Worm (Caenorhabditis elegans): Measurements from ENCODE around the gene K07F5.8.

Gene K07F5.8

DNA sequence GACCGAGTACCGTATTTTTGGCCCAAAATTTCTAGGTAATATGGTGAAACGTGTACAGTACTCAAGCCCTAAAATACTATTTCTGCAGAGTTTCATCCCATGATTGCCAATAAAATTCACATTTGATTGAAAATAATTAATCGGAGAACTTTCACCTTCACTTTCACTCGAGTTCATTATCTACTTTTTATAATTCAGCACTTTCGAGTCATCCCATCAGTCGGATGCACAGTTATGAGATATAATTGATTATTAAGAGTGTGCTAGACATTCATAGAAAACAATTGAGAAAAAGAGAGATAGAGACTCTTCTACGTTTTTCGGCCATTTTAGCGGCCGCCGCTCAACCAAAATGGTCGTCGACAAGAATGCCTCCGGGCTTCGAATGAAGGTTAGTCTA, 46.8 kb downstream of the K07F5.8 start, which contains the start of gene fat-3 (continued):
- TF ChIP-seq hmg-1.1 (GFP tag; IDR thresholded peaks at IDR 0.05) (no peak), mes-2 (tag; optimal IDR thresholded peaks at IDR 0.05; ENCODE audit: poor library complexity, severe bottlenecking) (peak; percentile 17), daf-16 (GFP tag; optimal IDR thresholded peaks at IDR 0.05) (no peak), daf-16 (tag; optimal IDR thresholded peaks at IDR 0.05) (peak; percentile 68), mep-1 (tag; optimal IDR thresholded peaks at IDR 0.05) (peak; percentile 41), ceh-82 (tag; optimal IDR thresholded peaks at IDR 0.05) (no peak), madf-9 (GFP tag; conservative IDR thresholded peaks at IDR 0.05) (no peak)

ce11 chrIV:9801418-9801817, 48.1 kb downstream of the K07F5.8 start:
- TF ChIP-seq F37D6.2 (tag; optimal IDR thresholded peaks at IDR 0.05) (no peak), R02D3.7 (tag; optimal IDR thresholded peaks at IDR 0.05) (no peak), ztf-11 (tag; optimal IDR thresholded peaks at IDR 0.05) (no peak), hlh-11 (tag; optimal IDR thresholded peaks at IDR 0.05) (peak; percentile 96), fkh-10 (GFP tag; optimal IDR thresholded peaks at IDR 0.05) (no peak), pha-4 (GFP tag; IDR thresholded peaks at IDR 0.05) (peak; percentile 36; the same call in 1 of the 2 replicates), pha-4 (tag; optimal IDR thresholded peaks at IDR 0.05) (no peak), nhr-237 (tag; optimal IDR thresholded peaks at IDR 0.05) (no peak), spr-1 (tag; optimal IDR thresholded peaks at IDR 0.05) (no peak), nhr-28 (tag; optimal IDR thresholded peaks at IDR 0.05) (peak; percentile 98), nhr-102 (tag; optimal IDR thresholded peaks at IDR 0.05) (peak; percentile 63), lin-15B (tag; optimal IDR thresholded peaks at IDR 0.05) (no peak), mxl-3 (GFP tag; optimal IDR thresholded peaks at IDR 0.05) (peak; percentile 28), fos-1 (tag; optimal IDR thresholded peaks at IDR 0.05) (no peak), dve-1 (tag; optimal IDR thresholded peaks at IDR 0.05; ENCODE audit: insufficient read depth) (peak; percentile 93), zfp-3 (GFP tag; conservative IDR thresholded peaks at IDR 0.05) (0 out of 2 replicates have a peak, but pooled peaks have one; percentile 33), egl-43 (GFP tag; IDR thresholded peaks at IDR 0.05) (no peak), lin-13 (GFP tag; optimal IDR thresholded peaks at IDR 0.05) (no peak), ctbp-1 (GFP tag; IDR thresholded peaks at IDR 0.05) (no peak), ceh-44 (GFP tag; IDR thresholded peaks at IDR 0.05) (no peak), hif-1 (tag; optimal IDR thresholded peaks at IDR 0.05) (peak; percentile 24 to 79), saeg-2 (GFP tag; IDR thresholded peaks at IDR 0.05) (no peak), ZK337.2 (GFP tag; IDR thresholded peaks at IDR 0.05) (no peak), snpc-1.2 (GFP tag; IDR thresholded peaks at IDR 0.05) (no peak), lsy-2 (tag; optimal IDR thresholded peaks at IDR 0.05) (peak in 1 of 2 experiments; percentile 70), attf-4 (tag; optimal IDR thresholded peaks at IDR 0.05) (no peak), gei-8 (GFP tag; optimal IDR thresholded peaks at IDR 0.05) (peak; percentile 41), pqm-1 (tag; optimal IDR thresholded peaks at IDR 0.05) (peak; percentile 98), lim-7 (GFP tag; IDR thresholded peaks at IDR 0.05) (no peak), nhr-41 (GFP tag; IDR thresholded peaks at IDR 0.05) (0 out of 2 replicates have a peak, but pooled peaks have one; percentile 24), unc-62 (GFP tag; optimal IDR thresholded peaks at IDR 0.05 in 1 of 2) (peak; percentile 18 to 66), unc-62 (tag; optimal IDR thresholded peaks at IDR 0.05) (no peak), hlh-30 (tag; optimal IDR thresholded peaks at IDR 0.05; ENCODE audit: insufficient read depth) (peak; percentile 59), set-16 (GFP tag; IDR thresholded peaks at IDR 0.05) (no peak), lin-39 (tag; optimal IDR thresholded peaks at IDR 0.05) (no peak), nhr-6 (tag; optimal IDR thresholded peaks at IDR 0.05) (no peak), Y48G9A.11 (GFP tag; IDR thresholded peaks at IDR 0.05) (no peak), snpc-4 (tag; optimal IDR thresholded peaks at IDR 0.05) (no peak), F26F4.8 (GFP tag; conservative IDR thresholded peaks at IDR 0.05) (no peak), nhr-77 (tag; optimal IDR thresholded peaks at IDR 0.05) (peak; percentile 92), T20F7.1 (GFP tag; optimal IDR thresholded peaks at IDR 0.05) (peak; percentile 53), arid-1 (GFP tag; conservative IDR thresholded peaks at IDR 0.05) (no peak), mdt-29 (GFP tag; IDR thresholded peaks at IDR 0.05) (peak; percentile 70), mes-2 (tag; optimal IDR thresholded peaks at IDR 0.05; ENCODE audit: poor library complexity, severe bottlenecking) (peak; percentile 26), nhr-10 (tag; optimal IDR thresholded peaks at IDR 0.05) (peak; percentile 64)
